Fruit fly (Drosophila melanogaster) whole organism, prepupa: ENCODE measurements around the gene CG31643.

Experiments used
- Eip78C ChIP-seq: fragments of 200-800 bp; sonication (Bioruptor generic); peaks from one replicate; lab custom pipeline; 2016; ENCODE audit warnings: missing biosample characterization, missing genetic modification characterization
- Gug ChIP-seq: fragments of 200-800 bp; sonication (Bioruptor generic); IDR thresholded peaks from 2 replicates; pipeline ENCODE4 v1.3.6; 2022; ENCODE audit warnings: missing biosample characterization, missing genetic modification characterization
- Hr4 ChIP-seq: fragments of 200-800 bp; sonication (Bioruptor generic); optimal IDR thresholded peaks from 3 replicates; lab custom pipeline; 2016; ENCODE audit warnings: missing biosample characterization, missing genetic modification characterization
- Lpt ChIP-seq: fragments of 200-800 bp; sonication (Bioruptor generic); optimal IDR thresholded peaks from 3 replicates; lab custom pipeline; 2016; ENCODE audit warnings: missing biosample characterization, missing genetic modification characterization
- esn ChIP-seq: fragments of 200-800 bp; sonication (Bioruptor generic); optimal IDR thresholded peaks from 2 replicates; lab custom pipeline; 2016; ENCODE audit warnings: missing biosample characterization, mild to moderate bottlenecking, missing genetic modification characterization, moderate library complexity
- net ChIP-seq: fragments of 200-800 bp; sonication (Bioruptor generic); optimal IDR thresholded peaks from 3 replicates; lab custom pipeline; 2016; ENCODE audit warnings: missing biosample characterization, missing genetic modification characterization
- salr ChIP-seq, 2 experiments: fragments of 200-800 bp; sonication (Bioruptor generic); optimal IDR thresholded peaks; 3 replicates each; lab custom pipeline; 2016 to 2018; ENCODE audit warnings: missing biosample characterization in 2 of 2, missing genetic modification characterization in 2 of 2, mild to moderate bottlenecking in 1 of 2

DNA sequence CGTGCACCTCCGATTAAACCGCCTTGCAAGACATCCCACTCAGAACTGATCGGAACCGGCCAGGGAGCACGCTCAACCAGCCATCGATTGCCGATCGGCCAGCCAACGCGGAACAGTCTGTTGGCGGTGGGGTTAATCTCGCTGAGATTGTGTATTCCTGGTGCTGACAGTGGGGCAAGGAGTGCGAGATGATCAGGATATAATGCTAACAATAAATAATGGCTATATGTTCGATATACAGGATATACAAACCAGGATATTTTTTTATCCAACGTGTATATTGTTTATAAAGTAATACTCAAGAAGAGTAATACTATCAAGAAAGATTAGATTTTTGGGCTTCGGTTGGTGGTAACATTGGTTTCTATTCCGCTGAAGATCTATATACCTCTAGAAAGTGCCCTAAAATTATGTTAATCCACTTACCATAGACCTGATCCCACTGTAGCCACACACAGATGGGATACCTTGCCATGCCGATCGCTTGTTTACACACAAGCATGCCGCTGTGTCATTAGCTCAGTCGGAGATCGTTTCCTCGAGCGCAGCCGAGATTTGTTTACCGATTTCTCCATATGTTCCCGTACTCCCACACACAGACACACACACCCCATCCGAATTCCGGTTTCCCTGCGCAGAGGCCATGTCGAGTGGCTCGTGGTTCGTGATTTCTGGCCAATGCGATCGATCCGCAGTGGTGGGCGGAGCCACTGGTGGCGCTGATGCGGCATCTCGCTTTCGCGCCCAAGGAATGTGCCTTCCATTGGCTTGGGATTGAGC, 18.4 kb upstream of the CG31643 start, which contains the start of gene H2.0:
- TF ChIP-seq Hr4 (peak; percentile 50), esn (GFP tag; lab: Kevin White, UChicago) (peak; percentile 79), net (peak; percentile 58), Lpt (GFP tag; lab: Kevin White, UChicago) (peak; percentile 49), Gug (GFP tag; lab: Robert Waterston, UW) (no peak), Eip78C (GFP tag; lab: Kevin White, UChicago) (peak; percentile 93), salr (GFP tag; optimal IDR thresholded peaks at IDR 0.05; lab: Kevin White, UChicago) (peak in 1 of 2 experiments; percentile 64)
